Worm (Caenorhabditis elegans): ENCODE measurements around the gene F07C6.3.

DNA sequence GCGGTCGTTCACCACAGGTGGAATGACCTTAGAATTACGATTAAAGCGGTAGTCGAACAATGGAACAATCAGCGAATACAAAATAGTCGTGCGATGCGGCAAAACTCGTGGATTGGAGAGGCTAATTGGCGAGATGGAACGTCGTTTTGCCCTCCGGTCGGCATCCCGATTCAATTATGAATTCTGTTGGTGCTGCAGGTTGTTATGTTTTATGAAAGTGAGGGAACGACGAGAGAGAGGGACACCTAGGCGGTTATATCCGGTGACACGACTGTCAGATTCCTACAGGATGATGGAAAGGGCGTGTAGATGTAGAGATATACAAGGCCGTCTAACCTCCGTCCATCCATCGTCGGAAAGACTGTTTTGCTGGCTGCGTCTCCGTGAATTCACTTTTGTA lies 27.6 kb downstream of the F07C6.3 start:
- no peak for TF ChIP-seq aly-2 (tag; optimal IDR thresholded peaks at IDR 0.05)
- no peak for TF ChIP-seq zag-1 (tag; optimal IDR thresholded peaks at IDR 0.05)
- TF ChIP-seq ama-1 (optimal IDR thresholded peaks at IDR 0.05), result no peak
- no peak for TF ChIP-seq mab-9 (GFP tag; IDR thresholded peaks at IDR 0.05)
- no peak for TF ChIP-seq lsy-2 (tag; optimal IDR thresholded peaks at IDR 0.05)
- no peak for TF ChIP-seq nhr-28 (tag; optimal IDR thresholded peaks at IDR 0.05)
